Worm (Caenorhabditis elegans) whole organism, young adult: ENCODE data around the gene F36H5.4.
"Not testable (repeated sequence)": the region's sequence is repeated elsewhere in the genome, so short reads cannot be mapped to it uniquely, and the experiment has no call there.

Source experiments
- ama-1 ChIP-seq, 3 experiments: fragments of 150-350 bp in 1 of 3; sonication (generic microtip) in 2 of 3; optimal IDR thresholded peaks; 2 replicates each; lab custom pipeline; 2014 to 2018; ENCODE audit warnings: missing biosample characterization in 2 of 3, missing genetic modification characterization in 2 of 3, missing genetic modification reagents in 2 of 3
- lsl-1 ChIP-seq: fragments of 200-800 bp; sonication (Bioruptor generic); optimal IDR thresholded peaks from 2 replicates; lab custom pipeline; 2018; ENCODE audit warnings: mild to moderate bottlenecking, missing genetic modification characterization, moderate library complexity, missing compliant biosample characterization

- TF ChIP-seq ama-1 (optimal IDR thresholded peaks at IDR 0.05; lab: Kevin White, UChicago); ama-1 (GFP tag; optimal IDR thresholded peaks at IDR 0.05; lab: Kevin White, UChicago); lsl-1: not testable (repeated sequence)
Observed at ce11 chrII:1767458-1767857, 5.8 kb downstream of the F36H5.4 start.
